Worm (Caenorhabditis elegans) whole organism, mixed stage, embryonic: ENCODE results near the gene Y46G5A.20.

Experiments used
- M03D4.4 ChIP-seq: sonication (generic microtip); optimal IDR thresholded peaks from 2 replicates; lab custom pipeline; 2017; ENCODE audit warnings: mild to moderate bottlenecking, missing genetic modification characterization, missing compliant biosample characterization
- bed-3 ChIP-seq: fragments of 200-800 bp; sonication (Bioruptor generic); optimal IDR thresholded peaks from 3 replicates; lab custom pipeline; 2018; ENCODE audit warnings: mild to moderate bottlenecking, missing genetic modification characterization, moderate library complexity, missing compliant biosample characterization
- blmp-1 ChIP-seq: fragments of 150-350 bp; optimal IDR thresholded peaks from 2 replicates; lab custom pipeline; 2014; ENCODE audit warnings: missing biosample characterization, missing genetic modification characterization
- ceh-39 ChIP-seq: fragments of 150-350 bp; optimal IDR thresholded peaks from 2 replicates; lab custom pipeline; 2014; ENCODE audit warnings: missing biosample characterization, missing genetic modification characterization
- ceh-43 ChIP-seq: fragments of 200-800 bp; sonication (Bioruptor generic); optimal IDR thresholded peaks from 2 replicates; lab custom pipeline; 2018; ENCODE audit warnings: mild to moderate bottlenecking, missing genetic modification characterization, moderate library complexity, missing compliant biosample characterization
- ceh-83 ChIP-seq: fragments of 200-800 bp; sonication (Bioruptor generic); optimal IDR thresholded peaks from 2 replicates; lab custom pipeline; 2018; ENCODE audit warnings: mild to moderate bottlenecking, missing genetic modification characterization, missing compliant biosample characterization
- ces-1 ChIP-seq: fragments of 150-350 bp; optimal IDR thresholded peaks from 2 replicates; lab custom pipeline; 2014; ENCODE audit warnings: missing biosample characterization, missing genetic modification reagents, missing genetic modification characterization
- cnd-1 ChIP-seq: fragments of 200-800 bp; sonication (Bioruptor generic); optimal IDR thresholded peaks from 2 replicates; lab custom pipeline; 2018; ENCODE audit warnings: mild to moderate bottlenecking, missing genetic modification characterization, missing compliant biosample characterization
- drap-1 ChIP-seq: fragments of 200-800 bp; sonication (Bioruptor generic); optimal IDR thresholded peaks from 3 replicates; lab custom pipeline; 2018; ENCODE audit warnings: mild to moderate bottlenecking, missing genetic modification characterization, missing compliant biosample characterization
- elt-1 ChIP-seq: sonication (generic microtip); optimal IDR thresholded peaks from 2 replicates; lab custom pipeline; 2017; ENCODE audit warnings: missing genetic modification characterization, mild to moderate bottlenecking, missing compliant biosample characterization, antibody characterized with exemption, moderate library complexity, borderline replicate concordance; ENCODE audit not compliant: insufficient read depth
- elt-3 ChIP-seq: fragments of 150-350 bp; optimal IDR thresholded peaks from 2 replicates; lab custom pipeline; 2014; ENCODE audit warnings: missing biosample characterization, missing genetic modification characterization
- flh-1 ChIP-seq: fragments of 200-800 bp; sonication (Bioruptor generic); optimal IDR thresholded peaks from 2 replicates; lab custom pipeline; 2018; ENCODE audit warnings: mild to moderate bottlenecking, missing genetic modification characterization, moderate library complexity, missing compliant biosample characterization
- ham-2 ChIP-seq: fragments of 200-800 bp; sonication (Bioruptor generic); optimal IDR thresholded peaks from 2 replicates; lab custom pipeline; 2018; ENCODE audit warnings: mild to moderate bottlenecking, missing genetic modification characterization, missing compliant biosample characterization
- hlh-1 ChIP-seq: fragments of 150-350 bp; optimal IDR thresholded peaks from 2 replicates; lab custom pipeline; 2014; ENCODE audit warnings: missing biosample characterization, missing genetic modification reagents, missing genetic modification characterization
- lin-32 ChIP-seq: fragments of 200-800 bp; sonication (Bioruptor generic); optimal IDR thresholded peaks from 2 replicates; lab custom pipeline; 2018; ENCODE audit warnings: mild to moderate bottlenecking, missing genetic modification characterization, missing compliant biosample characterization
- lsy-2 ChIP-seq: fragments of 150-350 bp; optimal IDR thresholded peaks from 2 replicates; lab custom pipeline; 2014; ENCODE audit warnings: missing biosample characterization, missing genetic modification characterization
- mab-5 ChIP-seq: fragments of 150-350 bp; optimal IDR thresholded peaks from 2 replicates; lab custom pipeline; 2014; ENCODE audit warnings: missing biosample characterization, missing genetic modification characterization
- mls-2 ChIP-seq: sonication (generic microtip); optimal IDR thresholded peaks from 2 replicates; lab custom pipeline; 2016; ENCODE audit warnings: mild to moderate bottlenecking, missing genetic modification characterization, moderate library complexity, missing compliant biosample characterization
- nhr-12 ChIP-seq: fragments of 150-350 bp; optimal IDR thresholded peaks from 2 replicates; lab custom pipeline; 2014; ENCODE audit warnings: missing biosample characterization, missing genetic modification characterization
- nhr-2 ChIP-seq: fragments of 150-350 bp; optimal IDR thresholded peaks from 2 replicates; lab custom pipeline; 2014; ENCODE audit warnings: missing biosample characterization, missing genetic modification characterization
- nhr-237 ChIP-seq: fragments of 150-350 bp; optimal IDR thresholded peaks from 2 replicates; lab custom pipeline; 2014; ENCODE audit warnings: missing biosample characterization, missing genetic modification characterization
- nhr-28 ChIP-seq: fragments of 150-350 bp; optimal IDR thresholded peaks from 2 replicates; lab custom pipeline; 2014; ENCODE audit warnings: missing biosample characterization, missing genetic modification characterization
- nhr-76 ChIP-seq: sonication (generic microtip); optimal IDR thresholded peaks from 2 replicates; lab custom pipeline; 2017; ENCODE audit warnings: missing biosample characterization, missing genetic modification characterization
- sem-2 ChIP-seq: fragments of 200-800 bp; sonication (Bioruptor generic); optimal IDR thresholded peaks from 2 replicates; lab custom pipeline; 2018; ENCODE audit warnings: mild to moderate bottlenecking, missing genetic modification characterization, missing compliant biosample characterization
- snpc-4 ChIP-seq: fragments of 150-350 bp; optimal IDR thresholded peaks from 2 replicates; lab custom pipeline; 2014; ENCODE audit warnings: missing biosample characterization, missing genetic modification characterization
- sptf-1 ChIP-seq: sonication (generic microtip); optimal IDR thresholded peaks from 2 replicates; lab custom pipeline; 2017; ENCODE audit warnings: mild to moderate bottlenecking, missing genetic modification characterization, moderate library complexity, missing compliant biosample characterization
- tbx-8 ChIP-seq: fragments of 200-800 bp; sonication (Bioruptor generic); optimal IDR thresholded peaks from 2 replicates; lab custom pipeline; 2018; ENCODE audit warnings: mild to moderate bottlenecking, missing genetic modification characterization, moderate library complexity, missing compliant biosample characterization
- unc-120 ChIP-seq: sonication (generic microtip); optimal IDR thresholded peaks from 2 replicates; lab custom pipeline; 2017; ENCODE audit warnings: missing genetic modification characterization, missing compliant biosample characterization; ENCODE audit not compliant: poor library complexity, severe bottlenecking
- unc-62 ChIP-seq: fragments of 150-350 bp; optimal IDR thresholded peaks from 2 replicates; lab custom pipeline; 2014; ENCODE audit warnings: missing biosample characterization, missing genetic modification reagents, missing genetic modification characterization
- zip-8 ChIP-seq: fragments of 150-350 bp; optimal IDR thresholded peaks from 2 replicates; lab custom pipeline; 2014; ENCODE audit warnings: missing biosample characterization, missing genetic modification characterization
- ztf-11 ChIP-seq: fragments of 150-350 bp; optimal IDR thresholded peaks from 2 replicates; lab custom pipeline; 2014; ENCODE audit warnings: missing biosample characterization, missing genetic modification characterization

Gene Y46G5A.20

ce11 chrII:12796040-12796502 is 14.7 kb upstream of the Y46G5A.20 start, which contains the start of gene cpt-1:
Gene cpt-1, minus strand, starts transcription at chrII:12796452.
- TF ChIP-seq flh-1 (GFP tag; lab: Kevin White, UChicago) (no peak), mab-5 (tag; lab: Kevin White, UChicago) (no peak), blmp-1 (tag; lab: Kevin White, UChicago) (no peak), drap-1 (GFP tag; lab: Kevin White, UChicago) (no peak), ces-1 (no peak), bed-3 (GFP tag; lab: Kevin White, UChicago) (no peak), unc-62 (GFP tag; lab: Kevin White, UChicago) (no peak), nhr-2 (tag; lab: Kevin White, UChicago) (no peak), ham-2 (GFP tag; lab: Kevin White, UChicago) (no peak), nhr-12 (tag; lab: Kevin White, UChicago) (no peak), unc-120 (tag; lab: Kevin White, UChicago) (no peak), lsy-2 (no peak), sptf-1 (tag; lab: Kevin White, UChicago) (no peak), hlh-1 (tag; lab: Kevin White, UChicago) (no peak), zip-8 (no peak), snpc-4 (no peak), nhr-237 (no peak), ceh-39 (tag; lab: Kevin White, UChicago) (no peak), cnd-1 (no peak), sem-2 (no peak)

ce11 chrII:12797211-12797794 is 13.5 kb upstream of the Y46G5A.20 start:
- TF ChIP-seq ces-1: peak; percentile 35
- no peak for TF ChIP-seq elt-3 (tag; lab: Kevin White, UChicago)
- no peak for TF ChIP-seq sem-2
- TF ChIP-seq, all 35 proteins: peak for 1

ce11 chrII:12798814-12799213 is 12.0 kb upstream of the Y46G5A.20 start:
- TF ChIP-seq drap-1 (GFP tag; lab: Kevin White, UChicago) (peak; percentile 5), lin-32 (GFP tag; lab: Kevin White, UChicago) (no peak), tbx-8 (GFP tag; lab: Kevin White, UChicago) (no peak), nhr-2 (tag; lab: Kevin White, UChicago) (no peak), mls-2 (tag; lab: Kevin White, UChicago) (no peak), ztf-11 (tag; lab: Kevin White, UChicago) (no peak), nhr-76 (tag; lab: Kevin White, UChicago) (no peak), nhr-28 (tag; lab: Kevin White, UChicago) (no peak), snpc-4 (no peak), sptf-1 (tag; lab: Kevin White, UChicago) (peak; percentile 31), flh-1 (GFP tag; lab: Kevin White, UChicago) (no peak), unc-62 (GFP tag; lab: Kevin White, UChicago) (peak; percentile 31), nhr-237 (no peak), ceh-39 (tag; lab: Kevin White, UChicago) (peak; percentile 16), zip-8 (no peak), elt-3 (tag; lab: Kevin White, UChicago) (peak; percentile 59), unc-120 (tag; lab: Kevin White, UChicago) (peak; percentile 75), hlh-1 (tag; lab: Kevin White, UChicago) (peak; percentile 68), cnd-1 (no peak), mab-5 (tag; lab: Kevin White, UChicago) (no peak), ceh-43 (GFP tag; lab: Kevin White, UChicago) (no peak), ces-1 (no peak), ceh-83 (GFP tag; lab: Kevin White, UChicago) (no peak), M03D4.4 (tag; lab: Kevin White, UChicago) (no peak), blmp-1 (tag; lab: Kevin White, UChicago) (no peak), elt-1 (peak; percentile 72), ham-2 (GFP tag; lab: Kevin White, UChicago) (peak; percentile 75)

- no peak for TF ChIP-seq sem-2
- TF ChIP-seq nhr-2 (tag; lab: Kevin White, UChicago): peak; percentile 3
- TF ChIP-seq cnd-1: peak; percentile 13
Observed at ce11 chrII:12799364-12799763, 11.4 kb upstream of the Y46G5A.20 start.
